Worm (Caenorhabditis elegans) whole organism, L2 larva: ENCODE results near the gene nhr-45.

ENCODE experiments used
- C34F6.9 ChIP-seq: fragments of 150-350 bp; optimal IDR thresholded peaks from 2 replicates; lab custom pipeline; 2014; ENCODE audit warnings: missing biosample characterization, missing genetic modification characterization
- F13H6.1 ChIP-seq: sonication (generic microtip); optimal IDR thresholded peaks from 2 replicates; lab custom pipeline; 2016; ENCODE audit warnings: missing genetic modification characterization, missing compliant biosample characterization
- R02D3.7 ChIP-seq: fragments of 150-350 bp; optimal IDR thresholded peaks from 2 replicates; lab custom pipeline; 2014; ENCODE audit warnings: missing biosample characterization, missing genetic modification characterization
- Y55F3AM.14 ChIP-seq: fragments of 200-800 bp; sonication (Bioruptor generic); optimal IDR thresholded peaks from 2 replicates; lab custom pipeline; 2018; ENCODE audit warnings: mild to moderate bottlenecking, missing genetic modification characterization, missing compliant biosample characterization
- ZK546.5 ChIP-seq: sonication (generic microtip); optimal IDR thresholded peaks from 2 replicates; lab custom pipeline; 2017; ENCODE audit warnings: missing biosample characterization, missing genetic modification characterization
- alr-1 ChIP-seq: fragments of 150-350 bp; optimal IDR thresholded peaks from 2 replicates; lab custom pipeline; 2014; ENCODE audit warnings: missing biosample characterization, missing genetic modification characterization
- aly-2 ChIP-seq: fragments of 150-350 bp; optimal IDR thresholded peaks from 2 replicates; lab custom pipeline; 2014; ENCODE audit warnings: missing biosample characterization, missing genetic modification characterization
- ama-1 ChIP-seq: fragments of 150-350 bp; optimal IDR thresholded peaks from 2 replicates; lab custom pipeline; 2018; ENCODE audit warnings: inconsistent platforms
- blmp-1 ChIP-seq: sonication (generic microtip); optimal IDR thresholded peaks from 2 replicates; lab custom pipeline; 2017; ENCODE audit warnings: missing genetic modification characterization, mild to moderate bottlenecking, missing compliant biosample characterization, antibody characterized with exemption, moderate library complexity; ENCODE audit not compliant: insufficient read depth
- ceh-16 ChIP-seq: fragments of 150-350 bp; optimal IDR thresholded peaks from 2 replicates; lab custom pipeline; 2014; ENCODE audit warnings: missing biosample characterization, missing genetic modification characterization
- ceh-82 ChIP-seq: fragments of 150-350 bp; optimal IDR thresholded peaks from 2 replicates; lab custom pipeline; 2014; ENCODE audit warnings: missing biosample characterization, missing genetic modification characterization
- crh-2 ChIP-seq: sonication (generic microtip); optimal IDR thresholded peaks from 2 replicates; lab custom pipeline; 2017; ENCODE audit warnings: missing biosample characterization, missing genetic modification characterization
- dmd-4 ChIP-seq: sonication (generic microtip); optimal IDR thresholded peaks from 2 replicates; lab custom pipeline; 2017; ENCODE audit warnings: missing biosample characterization, missing genetic modification characterization
- egl-27 ChIP-seq: sonication (generic microtip); optimal IDR thresholded peaks from 3 replicates; lab custom pipeline; 2017; ENCODE audit warnings: missing biosample characterization, missing genetic modification reagents, missing genetic modification characterization
- elt-1 ChIP-seq: fragments of 150-350 bp; optimal IDR thresholded peaks from 2 replicates; lab custom pipeline; 2014; ENCODE audit warnings: missing biosample characterization, missing genetic modification characterization
- elt-3 ChIP-seq: sonication (generic microtip); optimal IDR thresholded peaks from 2 replicates; lab custom pipeline; 2017; ENCODE audit warnings: missing biosample characterization, missing genetic modification characterization
- fos-1 ChIP-seq: fragments of 150-350 bp; optimal IDR thresholded peaks from 2 replicates; lab custom pipeline; 2014; ENCODE audit warnings: missing biosample characterization, missing genetic modification characterization
- gmeb-1 ChIP-seq: fragments of 150-350 bp; optimal IDR thresholded peaks from 2 replicates; lab custom pipeline; 2014; ENCODE audit warnings: missing biosample characterization, missing genetic modification characterization
- lin-11 ChIP-seq: fragments of 150-350 bp; sonication (generic microtip); optimal IDR thresholded peaks from 2 replicates; lab custom pipeline; 2014; ENCODE audit warnings: missing biosample characterization, missing genetic modification characterization, inconsistent platforms, mixed read lengths
- lin-13 ChIP-seq: fragments of 150-350 bp; optimal IDR thresholded peaks from 2 replicates; lab custom pipeline; 2014; ENCODE audit warnings: missing biosample characterization, missing genetic modification reagents, missing genetic modification characterization
- lin-39 ChIP-seq: fragments of 150-350 bp; optimal IDR thresholded peaks from 2 replicates; lab custom pipeline; 2014; ENCODE audit warnings: missing biosample characterization, missing genetic modification reagents, missing genetic modification characterization
- lsy-2 ChIP-seq, 2 experiments: fragments of 150-350 bp in 1 of 2; sonication (generic microtip) in 1 of 2; optimal IDR thresholded peaks; 2 replicates each; lab custom pipeline; 2014 to 2017; ENCODE audit warnings: missing biosample characterization in 2 of 2, missing genetic modification characterization in 2 of 2
- mab-5 ChIP-seq: fragments of 150-350 bp; optimal IDR thresholded peaks from 2 replicates; lab custom pipeline; 2014; ENCODE audit warnings: missing biosample characterization, missing genetic modification characterization
- mbf-1 ChIP-seq: sonication (generic microtip); optimal IDR thresholded peaks from 2 replicates; lab custom pipeline; 2017; ENCODE audit warnings: missing biosample characterization, missing genetic modification characterization
- mdl-1 ChIP-seq, 2 experiments: fragments of 150-350 bp in 1 of 2; sonication (generic microtip) in 1 of 2; optimal IDR thresholded peaks; 2 replicates each; lab custom pipeline; 2017; ENCODE audit warnings: missing biosample characterization in 2 of 2, missing genetic modification characterization in 2 of 2
- nhr-10 ChIP-seq: sonication (generic microtip); optimal IDR thresholded peaks from 2 replicates; lab custom pipeline; 2017; ENCODE audit warnings: missing biosample characterization, missing genetic modification characterization
- nhr-11 ChIP-seq: fragments of 150-350 bp; optimal IDR thresholded peaks from 2 replicates; lab custom pipeline; 2014; ENCODE audit warnings: missing biosample characterization, missing genetic modification characterization
- nhr-12 ChIP-seq: fragments of 150-350 bp; optimal IDR thresholded peaks from 2 replicates; lab custom pipeline; 2014; ENCODE audit warnings: missing biosample characterization, missing genetic modification characterization
- nhr-129 ChIP-seq: fragments of 150-350 bp; optimal IDR thresholded peaks from 2 replicates; lab custom pipeline; 2014; ENCODE audit warnings: missing biosample characterization, missing genetic modification characterization
- nhr-21 ChIP-seq: fragments of 150-350 bp; optimal IDR thresholded peaks from 2 replicates; lab custom pipeline; 2014; ENCODE audit warnings: missing biosample characterization, missing genetic modification characterization
- nhr-23 ChIP-seq: fragments of 150-350 bp; optimal IDR thresholded peaks from 2 replicates; lab custom pipeline; 2014; ENCODE audit warnings: missing biosample characterization, missing genetic modification reagents, missing genetic modification characterization
- nhr-237 ChIP-seq: fragments of 150-350 bp; optimal IDR thresholded peaks from 2 replicates; lab custom pipeline; 2014; ENCODE audit warnings: missing biosample characterization, missing genetic modification characterization
- nhr-25 ChIP-seq: fragments of 150-350 bp; sonication (generic microtip); optimal IDR thresholded peaks from 3 replicates; lab custom pipeline; 2014; ENCODE audit warnings: missing biosample characterization, missing genetic modification characterization
- nhr-6 ChIP-seq: fragments of 150-350 bp; optimal IDR thresholded peaks from 2 replicates; lab custom pipeline; 2014; ENCODE audit warnings: missing biosample characterization, missing genetic modification characterization
- nhr-77 ChIP-seq: fragments of 150-350 bp; optimal IDR thresholded peaks from 2 replicates; lab custom pipeline; 2014; ENCODE audit warnings: missing biosample characterization, missing genetic modification characterization
- peb-1 ChIP-seq: fragments of 150-350 bp; optimal IDR thresholded peaks from 2 replicates; lab custom pipeline; 2014; ENCODE audit warnings: missing biosample characterization, missing genetic modification characterization
- sem-4 ChIP-seq: fragments of 150-350 bp; optimal IDR thresholded peaks from 2 replicates; lab custom pipeline; 2014; ENCODE audit warnings: missing biosample characterization, missing genetic modification reagents, missing genetic modification characterization
- skn-1 ChIP-seq: sonication (generic microtip); optimal IDR thresholded peaks from 2 replicates; lab custom pipeline; 2017; ENCODE audit warnings: missing biosample characterization, missing genetic modification characterization
- sma-3 ChIP-seq: sonication (generic microtip); optimal IDR thresholded peaks from 2 replicates; lab custom pipeline; 2016; ENCODE audit warnings: missing genetic modification reagents, missing genetic modification characterization, missing compliant biosample characterization
- sma-9 ChIP-seq, 2 experiments: fragments of 150-350 bp in 1 of 2; sonication (generic microtip) in 1 of 2; optimal IDR thresholded peaks; 2 replicates each; lab custom pipeline; 2014 to 2016; ENCODE audit warnings: missing genetic modification characterization in 2 of 2, mild to moderate bottlenecking in 1 of 2, missing biosample characterization in 1 of 2, missing compliant biosample characterization in 1 of 2, missing genetic modification reagents in 1 of 2, moderate library complexity in 1 of 2
- snpc-4 ChIP-seq: fragments of 150-350 bp; optimal IDR thresholded peaks from 2 replicates; lab custom pipeline; 2014; ENCODE audit warnings: missing biosample characterization, missing genetic modification characterization
- unc-39 ChIP-seq: fragments of 150-350 bp; optimal IDR thresholded peaks from 2 replicates; lab custom pipeline; 2014; ENCODE audit warnings: missing biosample characterization, missing genetic modification characterization
- unc-55 ChIP-seq: fragments of 150-350 bp; sonication (generic microtip); optimal IDR thresholded peaks from 3 replicates; lab custom pipeline; 2014; ENCODE audit warnings: missing biosample characterization, missing genetic modification reagents, missing genetic modification characterization
- unc-62 ChIP-seq: fragments of 150-350 bp; optimal IDR thresholded peaks from 2 replicates; lab custom pipeline; 2014; ENCODE audit warnings: missing biosample characterization, missing genetic modification reagents, missing genetic modification characterization
- zag-1 ChIP-seq: fragments of 150-350 bp; optimal IDR thresholded peaks from 2 replicates; lab custom pipeline; 2014; ENCODE audit warnings: missing biosample characterization, missing genetic modification characterization
- ztf-1 ChIP-seq: fragments of 200-800 bp; sonication (Bioruptor generic); conservative IDR thresholded peaks from 2 replicates; pipeline ENCODE4 v1.3.6; 2022; ENCODE audit warnings: missing genetic modification characterization, missing compliant biosample characterization
- ztf-11 ChIP-seq: sonication (generic microtip); optimal IDR thresholded peaks from 2 replicates; lab custom pipeline; 2017; ENCODE audit warnings: missing biosample characterization, missing genetic modification characterization
- ztf-4 ChIP-seq: fragments of 150-350 bp; optimal IDR thresholded peaks from 2 replicates; lab custom pipeline; 2014; ENCODE audit warnings: missing biosample characterization, missing genetic modification characterization

Gene nhr-45

ce11 chrX:4700083-4700482 is 40.0 kb upstream of the nhr-45 start (continued):
- TF ChIP-seq peb-1 (tag; lab: Kevin White, UChicago) (no peak), nhr-21 (tag; lab: Kevin White, UChicago) (no peak), mab-5 (tag; lab: Kevin White, UChicago) (no peak), ama-1 (lab: Kevin White, UChicago) (no peak), skn-1 (no peak), nhr-10 (tag; lab: Kevin White, UChicago) (no peak)

- no peak for TF ChIP-seq ztf-11 (tag; lab: Kevin White, UChicago)
- TF ChIP-seq fos-1 (tag; lab: Kevin White, UChicago) = no peak
- TF ChIP-seq R02D3.7 (tag; lab: Kevin White, UChicago) = no peak
- peak; percentile 39 for TF ChIP-seq lin-13 (GFP tag; lab: Kevin White, UChicago)
- TF ChIP-seq unc-62 (GFP tag; lab: Kevin White, UChicago) = no peak
- TF ChIP-seq elt-3 (tag; lab: Kevin White, UChicago) = no peak
- TF ChIP-seq lin-11 (tag; lab: Kevin White, UChicago) = peak; percentile 41
- TF ChIP-seq blmp-1 (tag; lab: Kevin White, UChicago) = no peak
- peak; percentile 18 for TF ChIP-seq sma-3 (GFP tag; lab: Kevin White, UChicago)
- no peak for TF ChIP-seq mdl-1 (tag; optimal IDR thresholded peaks at IDR 0.05; lab: Kevin White, UChicago)
- TF ChIP-seq crh-2 (tag; lab: Kevin White, UChicago) = no peak
- no peak for TF ChIP-seq dmd-4
- TF ChIP-seq ztf-1 (GFP tag; lab: Robert Waterston, UW) = no peak
- TF ChIP-seq skn-1 = no peak
- no peak for TF ChIP-seq unc-39 (tag; lab: Kevin White, UChicago)
- no peak for TF ChIP-seq nhr-10 (tag; lab: Kevin White, UChicago)
- no peak for TF ChIP-seq lin-39 (tag; lab: Kevin White, UChicago)
- no peak for TF ChIP-seq elt-1 (tag; lab: Kevin White, UChicago)
- TF ChIP-seq ceh-16 = peak; percentile 71
- no peak for TF ChIP-seq nhr-77 (tag; lab: Kevin White, UChicago)
- no peak for TF ChIP-seq F13H6.1 (tag; lab: Kevin White, UChicago)
- TF ChIP-seq nhr-6 (tag; lab: Kevin White, UChicago) = no peak
- peak; percentile 52 for TF ChIP-seq snpc-4 (tag; lab: Kevin White, UChicago)
- TF ChIP-seq mab-5 (tag; lab: Kevin White, UChicago) = no peak
- TF ChIP-seq ZK546.5 (tag; lab: Kevin White, UChicago) = no peak
- no peak for TF ChIP-seq nhr-12 (tag; lab: Kevin White, UChicago)
- TF ChIP-seq nhr-129 (tag; lab: Kevin White, UChicago) = peak; percentile 57
- TF ChIP-seq ama-1 (lab: Kevin White, UChicago) = no peak
- TF ChIP-seq sem-4 (tag; lab: Kevin White, UChicago) = no peak
- peak in 1 of 2 experiments; percentile 61 for TF ChIP-seq lsy-2 (tag; optimal IDR thresholded peaks at IDR 0.05; lab: Kevin White, UChicago)
- peak; percentile 46 for TF ChIP-seq unc-55
- peak; percentile 42 for TF ChIP-seq sma-9 (GFP tag; optimal IDR thresholded peaks at IDR 0.05; lab: Kevin White, UChicago)
- no peak for TF ChIP-seq sma-9 (tag; optimal IDR thresholded peaks at IDR 0.05; lab: Kevin White, UChicago)
- TF ChIP-seq aly-2 (tag; lab: Kevin White, UChicago) = no peak
- no peak for TF ChIP-seq ceh-82 (tag; lab: Kevin White, UChicago)
- no peak for TF ChIP-seq nhr-237
- peak; percentile 35 for TF ChIP-seq nhr-21 (tag; lab: Kevin White, UChicago)
- no peak for TF ChIP-seq Y55F3AM.14 (GFP tag; lab: Kevin White, UChicago)
- TF ChIP-seq alr-1 (tag; lab: Kevin White, UChicago) = no peak
- TF ChIP-seq nhr-23 (tag; lab: Kevin White, UChicago) = no peak
- TF ChIP-seq zag-1 (tag; lab: Kevin White, UChicago) = no peak
- TF ChIP-seq egl-27 (tag; lab: Kevin White, UChicago) = no peak
- TF ChIP-seq mbf-1 (tag; lab: Kevin White, UChicago) = no peak
- peak; percentile 34 for TF ChIP-seq nhr-25 (tag; lab: Kevin White, UChicago)
- TF ChIP-seq nhr-11 (tag; lab: Kevin White, UChicago) = no peak
- TF ChIP-seq gmeb-1 = no peak
- peak; percentile 42 for TF ChIP-seq C34F6.9 (tag; lab: Kevin White, UChicago)
- TF ChIP-seq ztf-4 (tag; lab: Kevin White, UChicago) = no peak
- no peak for TF ChIP-seq peb-1 (tag; lab: Kevin White, UChicago)
Measured at ce11 chrX:4699411-4700050, 39.4 kb upstream of the nhr-45 start, which contains the start of gene hyl-2. Gene hyl-2, minus strand, starts transcription at chrX:4699461.
